Fruit fly (Drosophila melanogaster) whole organism, embryonic: Measurements from ENCODE around the gene CG3529.

Experiments
- Asciz ChIP-seq: fragments of 200-800 bp; sonication (Bioruptor generic); optimal IDR thresholded peaks from 2 replicates; lab custom pipeline; 2017; ENCODE audit warnings: missing biosample characterization, mild to moderate bottlenecking, missing genetic modification characterization, missing genetic modification reagents
- CG10209 ChIP-seq: fragments of 200-800 bp; sonication (Bioruptor generic); optimal IDR thresholded peaks from 3 replicates; lab custom pipeline; 2017; ENCODE audit warnings: missing biosample characterization, mild to moderate bottlenecking, missing genetic modification characterization, missing genetic modification reagents
- CG10431 ChIP-seq: fragments of 200-800 bp; sonication (Bioruptor generic); optimal IDR thresholded peaks from 3 replicates; lab custom pipeline; 2018; ENCODE audit warnings: missing biosample characterization, mild to moderate bottlenecking, missing genetic modification characterization
- CG12942 ChIP-seq: fragments of 200-800 bp; sonication (Bioruptor generic); optimal IDR thresholded peaks from 3 replicates; lab custom pipeline; 2016; ENCODE audit warnings: missing biosample characterization, missing genetic modification characterization
- CG13894 ChIP-seq: fragments of 200-800 bp; sonication (Bioruptor generic); optimal IDR thresholded peaks from 3 replicates; lab custom pipeline; 2018; ENCODE audit warnings: missing biosample characterization, mild to moderate bottlenecking, missing genetic modification characterization, moderate library complexity
- CG15011 ChIP-seq: fragments of 200-800 bp; sonication (Bioruptor generic); optimal IDR thresholded peaks from 3 replicates; lab custom pipeline; 2018; ENCODE audit warnings: missing biosample characterization, mild to moderate bottlenecking, missing genetic modification characterization
- CG15479 ChIP-seq: fragments of 200-800 bp; sonication (Bioruptor generic); optimal IDR thresholded peaks from 3 replicates; lab custom pipeline; 2019; ENCODE audit warnings: missing biosample characterization, mild to moderate bottlenecking, missing genetic modification characterization, moderate library complexity
- CG17568 ChIP-seq: fragments of 200-800 bp; sonication (Bioruptor generic); optimal IDR thresholded peaks from 2 replicates; lab custom pipeline; 2018; ENCODE audit warnings: missing biosample characterization, mild to moderate bottlenecking, missing genetic modification characterization, moderate library complexity
- CG17912 ChIP-seq: fragments of 200-800 bp; sonication (Bioruptor generic); optimal IDR thresholded peaks from 2 replicates; lab custom pipeline; 2018; ENCODE audit warnings: missing biosample characterization, mild to moderate bottlenecking, missing genetic modification characterization
- CG30020 ChIP-seq: fragments of 200-800 bp; optimal IDR thresholded peaks from 2 replicates; lab custom pipeline; 2019; ENCODE audit warnings: missing biosample characterization, mild to moderate bottlenecking, missing genetic modification characterization, moderate library complexity
- CG4360 ChIP-seq: fragments of 200-800 bp; sonication (Bioruptor generic); IDR thresholded peaks from 2 replicates; pipeline ENCODE4 v1.3.6; 2022; ENCODE audit warnings: missing biosample characterization, missing genetic modification characterization
- CG4820 ChIP-seq: fragments of 200-800 bp; sonication (Bioruptor generic); optimal IDR thresholded peaks from 3 replicates; lab custom pipeline; 2016; ENCODE audit warnings: missing biosample characterization, missing genetic modification characterization
- CG6254 ChIP-seq: fragments of 200-800 bp; sonication (Bioruptor generic); optimal IDR thresholded peaks from 3 replicates; lab custom pipeline; 2017; ENCODE audit warnings: mild to moderate bottlenecking, missing biosample characterization, missing genetic modification reagents, missing genetic modification characterization
- CG7357 ChIP-seq: fragments of 200-800 bp; sonication (Bioruptor generic); IDR thresholded peaks from 3 replicates; pipeline ENCODE4 v1.3.6; 2022; ENCODE audit warnings: missing biosample characterization, missing genetic modification characterization
- CG9817 ChIP-seq: fragments of 200-800 bp; sonication (Bioruptor generic); optimal IDR thresholded peaks from 2 replicates; lab custom pipeline; 2018; ENCODE audit warnings: missing biosample characterization, mild to moderate bottlenecking, missing genetic modification characterization, moderate library complexity
- CrebB ChIP-seq: fragments of 200-800 bp; sonication (Bioruptor generic); optimal IDR thresholded peaks from 3 replicates; lab custom pipeline; 2018; ENCODE audit warnings: missing biosample characterization, mild to moderate bottlenecking, missing genetic modification characterization
- D19B ChIP-seq: fragments of 200-800 bp; sonication (Bioruptor generic); optimal IDR thresholded peaks from 2 replicates; lab custom pipeline; 2017; ENCODE audit warnings: missing biosample characterization, mild to moderate bottlenecking, missing genetic modification characterization
- GATAe ChIP-seq: fragments of 200-800 bp; sonication (Bioruptor generic); conservative IDR thresholded peaks from 2 replicates; pipeline ENCODE4 v1.3.6; 2022; ENCODE audit warnings: missing biosample characterization, missing genetic modification characterization
- HHEX ChIP-seq: fragments of 200-800 bp; sonication (Bioruptor generic); optimal IDR thresholded peaks from 3 replicates; lab custom pipeline; 2017; ENCODE audit warnings: missing biosample characterization, mild to moderate bottlenecking, missing genetic modification characterization, missing genetic modification reagents
- HLH54F ChIP-seq: fragments of 200-800 bp; sonication (Bioruptor generic); optimal IDR thresholded peaks from 3 replicates; lab custom pipeline; 2016; ENCODE audit warnings: missing biosample characterization, missing genetic modification characterization
- Jarid2 ChIP-seq: fragments of 200-800 bp; sonication (Bioruptor generic); optimal IDR thresholded peaks from 3 replicates; lab custom pipeline; 2017; ENCODE audit warnings: mild to moderate bottlenecking, missing biosample characterization, missing genetic modification reagents, missing genetic modification characterization
- NfI ChIP-seq: fragments of 200-800 bp; sonication (Bioruptor generic); optimal IDR thresholded peaks from 3 replicates; lab custom pipeline; 2018; ENCODE audit warnings: missing biosample characterization, mild to moderate bottlenecking, missing genetic modification characterization, moderate library complexity
- Pdp1 ChIP-seq, 2 experiments: fragments of 200-800 bp; sonication (Bioruptor generic); optimal IDR thresholded peaks; 3 replicates each; lab custom pipeline; 2016; ENCODE audit warnings: missing biosample characterization in 2 of 2, missing genetic modification characterization in 2 of 2, mild to moderate bottlenecking in 1 of 2, moderate library complexity in 1 of 2
- Rfx ChIP-seq: fragments of 200-800 bp; sonication (Bioruptor generic); IDR thresholded peaks from 2 replicates; pipeline ENCODE4 v1.3.6; 2022; ENCODE audit warnings: missing biosample characterization, missing genetic modification characterization
- Sin3A ChIP-seq: fragments of >200 bp; optimal IDR thresholded peaks from 2 replicates; lab custom pipeline; 2018
- Sry-δ ChIP-seq: fragments of 200-800 bp; sonication (Bioruptor generic); optimal IDR thresholded peaks from 2 replicates; lab custom pipeline; 2016; ENCODE audit warnings: missing biosample characterization, missing genetic modification characterization
- abd-A ChIP-seq: fragments of 200-800 bp; sonication (Bioruptor generic); optimal IDR thresholded peaks from 3 replicates; lab custom pipeline; 2019; ENCODE audit warnings: missing biosample characterization, mild to moderate bottlenecking, missing genetic modification characterization, moderate library complexity
- al ChIP-seq: fragments of 200-800 bp; sonication (Bioruptor generic); IDR thresholded peaks from 2 replicates; pipeline ENCODE4 v1.3.6; 2022; ENCODE audit warnings: missing biosample characterization, missing genetic modification characterization
- bowl ChIP-seq: fragments of 200-800 bp; sonication (Bioruptor generic); IDR thresholded peaks from 2 replicates; pipeline ENCODE4 v1.3.6; 2022; ENCODE audit warnings: missing biosample characterization, missing genetic modification characterization
- cad ChIP-seq: fragments of >200 bp; optimal IDR thresholded peaks from 2 replicates; lab custom pipeline; 2017; ENCODE audit warnings: missing biosample characterization, missing genetic modification characterization
- grn ChIP-seq: fragments of 200-800 bp; sonication (Bioruptor generic); optimal IDR thresholded peaks from 3 replicates; lab custom pipeline; 2017; ENCODE audit warnings: missing biosample characterization, missing genetic modification characterization
- gsb-n ChIP-seq: fragments of 200-800 bp; sonication (Bioruptor generic); optimal IDR thresholded peaks from 3 replicates; lab custom pipeline; 2018; ENCODE audit warnings: missing biosample characterization, mild to moderate bottlenecking, missing genetic modification characterization
- gt ChIP-seq: fragments of 200-800 bp; sonication (Bioruptor generic); IDR thresholded peaks from 2 replicates; pipeline ENCODE4 v1.3.6; 2022; ENCODE audit warnings: missing biosample characterization, missing genetic modification characterization
- kni ChIP-seq: fragments of 200-800 bp; sonication (Bioruptor generic); optimal IDR thresholded peaks from 3 replicates; lab custom pipeline; 2017; ENCODE audit warnings: mild to moderate bottlenecking, missing biosample characterization, missing genetic modification reagents, missing genetic modification characterization
- knrl ChIP-seq: fragments of 200-800 bp; sonication (Bioruptor generic); IDR thresholded peaks from 3 replicates; pipeline ENCODE4 v1.3.6; 2022; ENCODE audit warnings: missing biosample characterization, missing genetic modification characterization; ENCODE audit not compliant: partially characterized antibody
- lmd ChIP-seq: fragments of 200-800 bp; sonication (Bioruptor generic); IDR thresholded peaks from 2 replicates; pipeline ENCODE4 v1.3.6; 2022; ENCODE audit warnings: missing biosample characterization, missing genetic modification characterization
- lola ChIP-seq, 3 experiments: fragments of >200 bp in 2 of 3; fragments of 200-800 bp in 1 of 3; sonication (Bioruptor generic) in 1 of 3; optimal IDR thresholded peaks; 2 replicates each; lab custom pipeline; 2017 to 2019; ENCODE audit warnings: missing biosample characterization in 3 of 3, missing genetic modification characterization in 3 of 3, mild to moderate bottlenecking in 1 of 3, moderate library complexity in 1 of 3
- nerfin-2 ChIP-seq: fragments of 200-800 bp; sonication (Bioruptor generic); IDR thresholded peaks from 2 replicates; pipeline ENCODE4 v1.3.6; 2022; ENCODE audit warnings: missing biosample characterization, missing genetic modification characterization; ENCODE audit not compliant: partially characterized antibody
- pho ChIP-seq: fragments of 200-800 bp; sonication (Bioruptor generic); optimal IDR thresholded peaks from 2 replicates; lab custom pipeline; 2016; ENCODE audit warnings: missing biosample characterization, missing genetic modification characterization
- phol ChIP-seq: fragments of 200-800 bp; sonication (Bioruptor generic); optimal IDR thresholded peaks from 3 replicates; lab custom pipeline; 2018; ENCODE audit warnings: missing biosample characterization, mild to moderate bottlenecking, missing genetic modification characterization, moderate library complexity
- prd ChIP-seq, 3 experiments: fragments of >200 bp in 2 of 3; fragments of 200-800 bp in 1 of 3; sonication (Bioruptor generic) in 1 of 3; optimal IDR thresholded peaks in 2 of 3; IDR thresholded peaks in 1 of 3; 2 replicates in 2 of 3; 3 replicates in 1 of 3; pipeline versions ENCODE4 v1.3.6 to Lab custom; 2017 to 2022; ENCODE audit warnings: missing biosample characterization in 1 of 3, missing genetic modification characterization in 1 of 3
- pros ChIP-seq: fragments of 200-800 bp; sonication (Bioruptor generic); optimal IDR thresholded peaks from 3 replicates; lab custom pipeline; 2019; ENCODE audit warnings: missing biosample characterization, mild to moderate bottlenecking, missing genetic modification characterization, moderate library complexity
- schlank ChIP-seq: fragments of 200-800 bp; sonication (Bioruptor generic); optimal IDR thresholded peaks from 2 replicates; lab custom pipeline; 2018; ENCODE audit warnings: missing biosample characterization, mild to moderate bottlenecking, missing genetic modification characterization
- sens ChIP-seq: fragments of 200-800 bp; sonication (Bioruptor generic); peaks from one replicate; lab custom pipeline; 2016; ENCODE audit warnings: missing biosample characterization, missing genetic modification characterization
- sima ChIP-seq: fragments of 200-800 bp; sonication (Bioruptor generic); optimal IDR thresholded peaks from 2 replicates; lab custom pipeline; 2016; ENCODE audit warnings: missing biosample characterization, missing genetic modification characterization
- slbo ChIP-seq: fragments of 200-800 bp; sonication (Bioruptor generic); IDR thresholded peaks from 2 replicates; pipeline ENCODE4 v1.3.6; 2022; ENCODE audit warnings: missing biosample characterization, missing genetic modification characterization
- sug ChIP-seq: fragments of 200-800 bp; optimal IDR thresholded peaks from 2 replicates; lab custom pipeline; 2019; ENCODE audit warnings: missing biosample characterization, mild to moderate bottlenecking, missing genetic modification characterization, moderate library complexity
- vnd ChIP-seq: fragments of 200-800 bp; sonication (Bioruptor generic); IDR thresholded peaks from 3 replicates; pipeline ENCODE4 v1.3.6; 2022; ENCODE audit warnings: missing biosample characterization, missing genetic modification characterization; ENCODE audit not compliant: partially characterized antibody
- wdn ChIP-seq: fragments of 200-800 bp; sonication (Bioruptor generic); IDR thresholded peaks from 2 replicates; pipeline ENCODE4 v1.3.6; 2022; ENCODE audit warnings: missing biosample characterization, missing genetic modification characterization

The CG3529 gene

dm6 chr3L:9465652-9466244, 19.1 kb downstream of the CG3529 start (continued):
- TF ChIP-seq CG30020 (tag; lab: Kevin White, UChicago) (no peak), abd-A (tag; lab: Kevin White, UChicago) (peak; percentile 99), CG10209 (GFP tag; lab: Kevin White, UChicago) (no peak), HHEX (no peak), CrebB (tag; lab: Kevin White, UChicago) (peak; percentile 22), Sin3A (lab: Kevin White, UChicago) (no peak), sug (tag; lab: Kevin White, UChicago) (peak; percentile 76), D19B (GFP tag; lab: Kevin White, UChicago) (no peak), CG12942 (GFP tag; lab: Kevin White, UChicago) (no peak), GATAe (no peak), prd (optimal IDR thresholded peaks at IDR 0.05; lab: Kevin White, UChicago) (no peak), prd (GFP tag; IDR thresholded peaks at IDR 0.05; lab: Robert Waterston, UW) (no peak), sens (GFP tag; lab: Kevin White, UChicago) (peak; percentile 31), CG13894 (tag; lab: Kevin White, UChicago) (peak; percentile 49), CG6254 (GFP tag; lab: Kevin White, UChicago) (no peak), CG17568 (no peak), Jarid2 (peak; percentile 13), sima (no peak), grn (GFP tag; lab: Kevin White, UChicago) (no peak), lola (GFP tag; optimal IDR thresholded peaks at IDR 0.05; lab: Kevin White, UChicago) (no peak), Sry-δ (GFP tag; lab: Kevin White, UChicago) (no peak), HLH54F (no peak), pros (peak; percentile 48), CG7357 (no peak), cad (no peak), CG4820 (no peak), CG9817 (tag; lab: Kevin White, UChicago) (no peak), CG15479 (no peak), vnd (GFP tag; lab: Robert Waterston, UW) (no peak), lmd (GFP tag; lab: Robert Waterston, UW) (peak; percentile 34), CG17912 (GFP tag; lab: Kevin White, UChicago) (no peak), gsb-n (tag; lab: Kevin White, UChicago) (no peak), Pdp1 (GFP tag; optimal IDR thresholded peaks at IDR 0.05; lab: Kevin White, UChicago) (peak in 1 of 2 experiments; percentile 88), knrl (GFP tag; lab: Robert Waterston, UW) (no peak), schlank (tag; lab: Kevin White, UChicago) (no peak), nerfin-2 (GFP tag; lab: Robert Waterston, UW) (no peak), phol (tag; lab: Kevin White, UChicago) (peak; percentile 5), al (no peak), CG10431 (GFP tag; lab: Kevin White, UChicago) (no peak), pho (GFP tag; lab: Kevin White, UChicago) (no peak), CG4360 (GFP tag; lab: Robert Waterston, UW) (peak; percentile 75), CG15011 (GFP tag; lab: Kevin White, UChicago) (no peak), wdn (GFP tag; lab: Robert Waterston, UW) (no peak), NfI (GFP tag; lab: Kevin White, UChicago) (no peak), Asciz (GFP tag; lab: Kevin White, UChicago) (no peak), gt (no peak), bowl (GFP tag; lab: Robert Waterston, UW) (no peak), slbo (GFP tag; lab: Robert Waterston, UW) (no peak), kni (GFP tag; lab: Kevin White, UChicago) (peak; percentile 71), Rfx (GFP tag; lab: Robert Waterston, UW) (no peak)
